Fruit fly (Drosophila melanogaster) whole organism, embryonic: ENCODE results near the gene ZIPIC.

Experiments used
- Adf1 ChIP-seq: fragments of 200-800 bp; sonication (Bioruptor generic); IDR thresholded peaks from 2 replicates; pipeline ENCODE4 v1.3.6; 2022; ENCODE audit warnings: missing biosample characterization, missing genetic modification characterization
- Awh ChIP-seq: fragments of 200-800 bp; sonication (Bioruptor generic); IDR thresholded peaks from 2 replicates; pipeline ENCODE4, ENCODE4 v1.3.6; 2022; ENCODE audit warnings: missing biosample characterization, missing genetic modification characterization
- BEAF-32 ChIP-seq: fragments of 200-800 bp; sonication (Bioruptor generic); optimal IDR thresholded peaks from 3 replicates; lab custom pipeline; 2017; ENCODE audit warnings: missing biosample characterization, missing genetic modification characterization, mild to moderate bottlenecking, moderate library complexity, missing genetic modification reagents
- CG11093 ChIP-seq: fragments of 200-800 bp; sonication (Bioruptor generic); IDR thresholded peaks from 3 replicates; pipeline ENCODE4 v1.3.6; 2022; ENCODE audit warnings: missing biosample characterization, missing genetic modification characterization
- CG14710 ChIP-seq: fragments of 200-800 bp; sonication (Bioruptor generic); optimal IDR thresholded peaks from 3 replicates; lab custom pipeline; 2019; ENCODE audit warnings: missing biosample characterization, mild to moderate bottlenecking, missing genetic modification characterization, moderate library complexity
- CG15696 ChIP-seq: fragments of 200-800 bp; sonication (Bioruptor generic); optimal IDR thresholded peaks from 2 replicates; lab custom pipeline; 2019; ENCODE audit warnings: missing biosample characterization, mild to moderate bottlenecking, missing genetic modification characterization, moderate library complexity
- CG1603 ChIP-seq: fragments of 200-800 bp; sonication (Bioruptor generic); optimal IDR thresholded peaks from 2 replicates; lab custom pipeline; 2019; ENCODE audit warnings: missing biosample characterization, mild to moderate bottlenecking, missing genetic modification characterization, moderate library complexity
- CG16813 ChIP-seq: fragments of 200-800 bp; sonication (Bioruptor generic); IDR thresholded peaks from 3 replicates; pipeline ENCODE4 v1.3.6; 2022; ENCODE audit warnings: missing biosample characterization, missing genetic modification characterization; ENCODE audit not compliant: partially characterized antibody
- CG2875 ChIP-seq: fragments of 200-800 bp; sonication (Bioruptor generic); optimal IDR thresholded peaks from 2 replicates; lab custom pipeline; 2017; ENCODE audit warnings: missing biosample characterization, mild to moderate bottlenecking, missing genetic modification characterization, missing genetic modification reagents
- CG30403 ChIP-seq: fragments of 200-800 bp; sonication (Bioruptor generic); optimal IDR thresholded peaks from 3 replicates; lab custom pipeline; 2016; ENCODE audit warnings: missing biosample characterization, missing genetic modification characterization
- CG30431 ChIP-seq: fragments of 200-800 bp; sonication (Bioruptor generic); optimal IDR thresholded peaks from 2 replicates; lab custom pipeline; 2017; ENCODE audit warnings: missing biosample characterization, missing genetic modification characterization
- CG32767 ChIP-seq: fragments of 200-800 bp; sonication (Bioruptor generic); IDR thresholded peaks from 2 replicates; pipeline ENCODE4 v1.3.6; 2022; ENCODE audit warnings: missing biosample characterization, missing genetic modification characterization
- CG34422 ChIP-seq: fragments of 200-800 bp; sonication (Bioruptor generic); IDR thresholded peaks from 3 replicates; pipeline ENCODE4 v1.3.6; 2022; ENCODE audit warnings: missing biosample characterization, missing genetic modification characterization
- CG4328 ChIP-seq: fragments of 200-800 bp; sonication (Bioruptor generic); optimal IDR thresholded peaks from 3 replicates; lab custom pipeline; 2017; ENCODE audit warnings: missing biosample characterization, missing genetic modification reagents, missing genetic modification characterization
- CG4617 ChIP-seq: fragments of 200-800 bp; sonication (Bioruptor generic); optimal IDR thresholded peaks from 3 replicates; lab custom pipeline; 2016; ENCODE audit warnings: missing biosample characterization, missing genetic modification characterization, borderline replicate concordance
- CG5180 ChIP-seq: fragments of 200-800 bp; sonication (Bioruptor generic); optimal IDR thresholded peaks from 3 replicates; lab custom pipeline; 2017; ENCODE audit warnings: missing biosample characterization, missing genetic modification characterization, mild to moderate bottlenecking, moderate library complexity, missing genetic modification reagents
- CG5245 ChIP-seq: fragments of 200-800 bp; sonication (Bioruptor generic); optimal IDR thresholded peaks from 3 replicates; lab custom pipeline; 2016; ENCODE audit warnings: missing biosample characterization, missing genetic modification characterization
- CG7271 ChIP-seq: fragments of 200-800 bp; sonication (Bioruptor generic); optimal IDR thresholded peaks from 2 replicates; lab custom pipeline; 2018; ENCODE audit warnings: missing biosample characterization, mild to moderate bottlenecking, missing genetic modification characterization, moderate library complexity
- CG8281 ChIP-seq: fragments of 200-800 bp; sonication (Bioruptor generic); optimal IDR thresholded peaks from 2 replicates; lab custom pipeline; 2018; ENCODE audit warnings: missing biosample characterization, mild to moderate bottlenecking, missing genetic modification characterization, moderate library complexity
- D ChIP-seq, 2 experiments: fragments of 200-800 bp in 1 of 2; fragments of >200 bp in 1 of 2; sonication (Bioruptor generic) in 1 of 2; optimal IDR thresholded peaks; 2 replicates in 1 of 2; 3 replicates in 1 of 2; lab custom pipeline; 2017; ENCODE audit warnings: mild to moderate bottlenecking in 1 of 2, missing biosample characterization in 1 of 2, missing genetic modification characterization in 1 of 2, missing genetic modification reagents in 1 of 2
- Doc2 ChIP-seq: fragments of 200-800 bp; sonication (Bioruptor generic); IDR thresholded peaks from 2 replicates; pipeline ENCODE4 v1.3.6; 2022; ENCODE audit warnings: missing biosample characterization, missing genetic modification characterization
- Elba2 ChIP-seq: fragments of 200-800 bp; sonication (Bioruptor generic); optimal IDR thresholded peaks from 3 replicates; lab custom pipeline; 2016; ENCODE audit warnings: missing biosample characterization, missing genetic modification characterization
- Fer2 ChIP-seq: fragments of 200-800 bp; sonication (Bioruptor generic); optimal IDR thresholded peaks from 2 replicates; lab custom pipeline; 2018; ENCODE audit warnings: missing biosample characterization, mild to moderate bottlenecking, missing genetic modification characterization, moderate library complexity
- Lim3 ChIP-seq: fragments of 200-800 bp; sonication (Bioruptor generic); IDR thresholded peaks from 2 replicates; pipeline ENCODE4 v1.3.6; 2022; ENCODE audit warnings: missing biosample characterization, missing genetic modification characterization
- Mad ChIP-seq: fragments of 200-800 bp; sonication (Bioruptor generic); optimal IDR thresholded peaks from 2 replicates; lab custom pipeline; 2016; ENCODE audit warnings: missing biosample characterization, missing genetic modification characterization
- PHDP ChIP-seq: fragments of 200-800 bp; sonication (Bioruptor generic); optimal IDR thresholded peaks from 3 replicates; lab custom pipeline; 2018; ENCODE audit warnings: missing biosample characterization, mild to moderate bottlenecking, missing genetic modification characterization, moderate library complexity
- Ravus ChIP-seq: fragments of 200-800 bp; sonication (Bioruptor generic); IDR thresholded peaks from 2 replicates; pipeline ENCODE4 v1.3.6; 2022; ENCODE audit warnings: missing biosample characterization, missing genetic modification characterization
- Spps ChIP-seq: fragments of 200-800 bp; sonication (Bioruptor generic); optimal IDR thresholded peaks from 2 replicates; lab custom pipeline; 2018; ENCODE audit warnings: missing biosample characterization, mild to moderate bottlenecking, missing genetic modification characterization
- Usf ChIP-seq: fragments of 200-800 bp; sonication (Bioruptor generic); optimal IDR thresholded peaks from 2 replicates; lab custom pipeline; 2017; ENCODE audit warnings: missing genotype, missing biosample characterization, missing genetic modification characterization
- ase ChIP-seq: fragments of 200-800 bp; sonication (Bioruptor generic); IDR thresholded peaks from 3 replicates; pipeline ENCODE4 v1.3.6; 2022; ENCODE audit warnings: missing biosample characterization, missing genetic modification characterization
- chm ChIP-seq: fragments of 200-800 bp; sonication (Bioruptor generic); IDR thresholded peaks from 2 replicates; pipeline ENCODE4 v1.3.6; 2022; ENCODE audit warnings: missing biosample characterization, missing genetic modification characterization
- crol ChIP-seq: fragments of 200-800 bp; sonication (Bioruptor generic); IDR thresholded peaks from 2 replicates; pipeline ENCODE4 v1.3.6; 2022; ENCODE audit warnings: missing biosample characterization, missing genetic modification characterization
- dysf ChIP-seq: fragments of 200-800 bp; sonication (Bioruptor generic); IDR thresholded peaks from 3 replicates; pipeline ENCODE4 v1.3.6; 2022; ENCODE audit warnings: missing biosample characterization, missing genetic modification characterization
- eve ChIP-seq, 2 experiments: fragments of >200 bp; optimal IDR thresholded peaks; 2 replicates each; lab custom pipeline; 2017; ENCODE audit warnings: missing biosample characterization in 2 of 2, missing genetic modification characterization in 2 of 2
- grau ChIP-seq: fragments of 200-800 bp; optimal IDR thresholded peaks from 3 replicates; lab custom pipeline; 2019; ENCODE audit warnings: missing biosample characterization, mild to moderate bottlenecking, missing genetic modification characterization, moderate library complexity
- h ChIP-seq: fragments of >200 bp; optimal IDR thresholded peaks from 2 replicates; lab custom pipeline; 2017
- hth ChIP-seq: fragments of >200 bp; optimal IDR thresholded peaks from 2 replicates; lab custom pipeline; 2017; ENCODE audit warnings: inconsistent platforms
- kah ChIP-seq: fragments of 200-800 bp; sonication (Bioruptor generic); optimal IDR thresholded peaks from 2 replicates; lab custom pipeline; 2018; ENCODE audit warnings: missing biosample characterization, mild to moderate bottlenecking, missing genetic modification characterization
- nerfin-1 ChIP-seq: fragments of 200-800 bp; sonication (Bioruptor generic); optimal IDR thresholded peaks from 3 replicates; lab custom pipeline; 2019; ENCODE audit warnings: missing biosample characterization, mild to moderate bottlenecking, missing genetic modification characterization, moderate library complexity
- pzg ChIP-seq: fragments of 200-800 bp; sonication (Bioruptor generic); optimal IDR thresholded peaks from 3 replicates; lab custom pipeline; 2018; ENCODE audit warnings: missing biosample characterization, mild to moderate bottlenecking, missing genetic modification characterization, moderate library complexity
- seq ChIP-seq: fragments of 200-800 bp; sonication (Bioruptor generic); IDR thresholded peaks from 2 replicates; pipeline ENCODE4 v1.3.6; 2022; ENCODE audit warnings: missing biosample characterization, missing genetic modification characterization
- sim ChIP-seq: fragments of 200-800 bp; sonication (Bioruptor generic); IDR thresholded peaks from 2 replicates; pipeline ENCODE4 v1.3.6; 2022; ENCODE audit warnings: missing biosample characterization, missing genetic modification characterization
- slou ChIP-seq: fragments of 200-800 bp; sonication (Bioruptor generic); optimal IDR thresholded peaks from 3 replicates; lab custom pipeline; 2016; ENCODE audit warnings: missing biosample characterization, missing genetic modification characterization
- sqz ChIP-seq: fragments of 200-800 bp; sonication (Bioruptor generic); optimal IDR thresholded peaks from 3 replicates; lab custom pipeline; 2018; ENCODE audit warnings: missing biosample characterization, mild to moderate bottlenecking, missing genetic modification characterization
- sr ChIP-seq: fragments of 200-800 bp; sonication (Bioruptor generic); IDR thresholded peaks from 3 replicates; pipeline ENCODE4 v1.3.6; 2022; ENCODE audit warnings: missing biosample characterization, missing genetic modification characterization
- stc ChIP-seq: fragments of 200-800 bp; sonication (Bioruptor generic); IDR thresholded peaks from 2 replicates; pipeline ENCODE4 v1.3.6; 2022; ENCODE audit warnings: missing biosample characterization, missing genetic modification characterization
- trem ChIP-seq: fragments of 200-800 bp; optimal IDR thresholded peaks from 3 replicates; lab custom pipeline; 2019; ENCODE audit warnings: missing biosample characterization, mild to moderate bottlenecking, missing genetic modification characterization, moderate library complexity
- trh ChIP-seq: fragments of 200-800 bp; sonication (Bioruptor generic); optimal IDR thresholded peaks from 2 replicates; lab custom pipeline; 2016; ENCODE audit warnings: missing biosample characterization, missing genetic modification characterization
- z ChIP-seq: fragments of 200-800 bp; sonication (Bioruptor generic); IDR thresholded peaks from 3 replicates; pipeline ENCODE4 v1.3.6; 2022; ENCODE audit warnings: missing biosample characterization, missing genetic modification characterization

The ZIPIC gene

dm6 chr3R:30021559-30022451 lies 14.9 kb downstream of the ZIPIC start, which contains the start of gene Mgat2 (continued):
- no peak for TF ChIP-seq stc (GFP tag; lab: Robert Waterston, UW)
- peak; percentile 12 for TF ChIP-seq CG4617 (GFP tag; lab: Kevin White, UChicago)
- TF ChIP-seq PHDP, result no peak
- TF ChIP-seq chm, result peak; percentile 83
- no peak for TF ChIP-seq CG11093
- no peak for TF ChIP-seq seq (GFP tag; lab: Robert Waterston, UW)
- TF ChIP-seq CG7271 (tag; lab: Kevin White, UChicago), result peak; percentile 13
- no peak for TF ChIP-seq CG5180 (GFP tag; lab: Kevin White, UChicago)
- TF ChIP-seq eve (GFP tag; optimal IDR thresholded peaks at IDR 0.05; lab: Kevin White, UChicago), result no peak
- peak; percentile 28; the same call in 1 of the 2 replicates for TF ChIP-seq CG32767 (GFP tag; lab: Robert Waterston, UW)
- TF ChIP-seq Doc2 (GFP tag; lab: Robert Waterston, UW), result no peak
- no peak for TF ChIP-seq CG8281 (tag; lab: Kevin White, UChicago)
- TF ChIP-seq sr, result 0 out of 3 replicates have a peak, but pooled peaks have one; percentile 35
- TF ChIP-seq dysf (GFP tag; lab: Robert Waterston, UW), result no peak
- peak; percentile 24 for TF ChIP-seq pzg (GFP tag; lab: Kevin White, UChicago)
- TF ChIP-seq CG14710 (tag; lab: Kevin White, UChicago), result peak; percentile 19
- no peak for TF ChIP-seq trh (GFP tag; lab: Kevin White, UChicago)
- TF ChIP-seq Ravus, result no peak
- TF ChIP-seq Awh, result peak; percentile 67; the same call in 1 of the 2 replicates
- TF ChIP-seq kah, result peak; percentile 58
- no peak for TF ChIP-seq hth (lab: Kevin White, UChicago)
- no peak for TF ChIP-seq crol (GFP tag; lab: Robert Waterston, UW)
- no peak for TF ChIP-seq ase (GFP tag; lab: Robert Waterston, UW)
- TF ChIP-seq grau (tag; lab: Kevin White, UChicago), result peak; percentile 28
- peak; percentile 79; the same call in 1 of the 3 replicates for TF ChIP-seq CG34422 (GFP tag; lab: Robert Waterston, UW)
- no peak for TF ChIP-seq Lim3 (GFP tag; lab: Robert Waterston, UW)
- peak; percentile 9 for TF ChIP-seq CG4328 (GFP tag; lab: Kevin White, UChicago)
- TF ChIP-seq CG1603 (tag; lab: Kevin White, UChicago), result peak; percentile 44
- TF ChIP-seq Fer2, result no peak
- peak; percentile 90 for TF ChIP-seq BEAF-32 (GFP tag; lab: Kevin White, UChicago)
- TF ChIP-seq D (optimal IDR thresholded peaks at IDR 0.05; lab: Kevin White, UChicago), result no peak
- no peak for TF ChIP-seq D (GFP tag; optimal IDR thresholded peaks at IDR 0.05; lab: Kevin White, UChicago)
- TF ChIP-seq slou (GFP tag; lab: Kevin White, UChicago), result no peak
- peak; percentile 61; the same call in 1 of the 2 replicates for TF ChIP-seq Adf1 (GFP tag; lab: Robert Waterston, UW)
- no peak for TF ChIP-seq Usf (GFP tag; lab: Kevin White, UChicago)
- TF ChIP-seq Spps (tag; lab: Kevin White, UChicago), result peak; percentile 63
- no peak for TF ChIP-seq CG5245 (GFP tag; lab: Kevin White, UChicago)
- no peak for TF ChIP-seq sim (GFP tag; lab: Robert Waterston, UW)
- TF ChIP-seq h, result no peak
- no peak for TF ChIP-seq Mad (GFP tag; lab: Kevin White, UChicago)
- TF ChIP-seq trem (tag; lab: Kevin White, UChicago), result no peak
- TF ChIP-seq CG2875 (GFP tag; lab: Kevin White, UChicago), result peak; percentile 14
- TF ChIP-seq CG30431 (GFP tag; lab: Kevin White, UChicago), result no peak
- peak; percentile 79 for TF ChIP-seq CG16813
- TF ChIP-seq sqz (GFP tag; lab: Kevin White, UChicago), result no peak
- no peak for TF ChIP-seq Elba2 (GFP tag; lab: Kevin White, UChicago)
- TF ChIP-seq nerfin-1 (tag; lab: Kevin White, UChicago), result peak; percentile 84
- no peak for TF ChIP-seq CG30403 (GFP tag; lab: Kevin White, UChicago)
- no peak for TF ChIP-seq CG15696 (tag; lab: Kevin White, UChicago)
- TF ChIP-seq z (GFP tag; lab: Robert Waterston, UW), result peak; percentile 93
